Worm (Caenorhabditis elegans) whole organism, mixed stage, embryonic: Measurements from ENCODE around the gene T13F2.2.
A peak's percentile ranks its signal among the peaks of the same experiment; 100 is the strongest.

ENCODE experiments used
- M03D4.4 ChIP-seq: sonication (generic microtip); optimal IDR thresholded peaks from 2 replicates; lab custom pipeline; 2017; ENCODE audit warnings: mild to moderate bottlenecking, missing genetic modification characterization, missing compliant biosample characterization
- bed-3 ChIP-seq: fragments of 200-800 bp; sonication (Bioruptor generic); optimal IDR thresholded peaks from 3 replicates; lab custom pipeline; 2018; ENCODE audit warnings: mild to moderate bottlenecking, missing genetic modification characterization, moderate library complexity, missing compliant biosample characterization
- blmp-1 ChIP-seq: fragments of 150-350 bp; optimal IDR thresholded peaks from 2 replicates; lab custom pipeline; 2014; ENCODE audit warnings: missing biosample characterization, missing genetic modification characterization
- ces-1 ChIP-seq: fragments of 150-350 bp; optimal IDR thresholded peaks from 2 replicates; lab custom pipeline; 2014; ENCODE audit warnings: missing biosample characterization, missing genetic modification reagents, missing genetic modification characterization
- cnd-1 ChIP-seq: fragments of 200-800 bp; sonication (Bioruptor generic); optimal IDR thresholded peaks from 2 replicates; lab custom pipeline; 2018; ENCODE audit warnings: mild to moderate bottlenecking, missing genetic modification characterization, missing compliant biosample characterization
- drap-1 ChIP-seq: fragments of 200-800 bp; sonication (Bioruptor generic); optimal IDR thresholded peaks from 3 replicates; lab custom pipeline; 2018; ENCODE audit warnings: mild to moderate bottlenecking, missing genetic modification characterization, missing compliant biosample characterization
- elt-1 ChIP-seq: sonication (generic microtip); optimal IDR thresholded peaks from 2 replicates; lab custom pipeline; 2017; ENCODE audit warnings: missing genetic modification characterization, mild to moderate bottlenecking, missing compliant biosample characterization, antibody characterized with exemption, moderate library complexity, borderline replicate concordance; ENCODE audit not compliant: insufficient read depth
- elt-3 ChIP-seq: fragments of 150-350 bp; optimal IDR thresholded peaks from 2 replicates; lab custom pipeline; 2014; ENCODE audit warnings: missing biosample characterization, missing genetic modification characterization
- flh-1 ChIP-seq: fragments of 200-800 bp; sonication (Bioruptor generic); optimal IDR thresholded peaks from 2 replicates; lab custom pipeline; 2018; ENCODE audit warnings: mild to moderate bottlenecking, missing genetic modification characterization, moderate library complexity, missing compliant biosample characterization
- ham-2 ChIP-seq: fragments of 200-800 bp; sonication (Bioruptor generic); optimal IDR thresholded peaks from 2 replicates; lab custom pipeline; 2018; ENCODE audit warnings: mild to moderate bottlenecking, missing genetic modification characterization, missing compliant biosample characterization
- lin-32 ChIP-seq: fragments of 200-800 bp; sonication (Bioruptor generic); optimal IDR thresholded peaks from 2 replicates; lab custom pipeline; 2018; ENCODE audit warnings: mild to moderate bottlenecking, missing genetic modification characterization, missing compliant biosample characterization
- lsy-2 ChIP-seq: fragments of 150-350 bp; optimal IDR thresholded peaks from 2 replicates; lab custom pipeline; 2014; ENCODE audit warnings: missing biosample characterization, missing genetic modification characterization
- mab-5 ChIP-seq: fragments of 150-350 bp; optimal IDR thresholded peaks from 2 replicates; lab custom pipeline; 2014; ENCODE audit warnings: missing biosample characterization, missing genetic modification characterization
- mep-1 ChIP-seq: fragments of 150-350 bp; optimal IDR thresholded peaks from 2 replicates; lab custom pipeline; 2017; ENCODE audit warnings: missing biosample characterization, missing genetic modification reagents, missing genetic modification characterization, inconsistent platforms
- mls-2 ChIP-seq: sonication (generic microtip); optimal IDR thresholded peaks from 2 replicates; lab custom pipeline; 2016; ENCODE audit warnings: mild to moderate bottlenecking, missing genetic modification characterization, moderate library complexity, missing compliant biosample characterization
- nhr-12 ChIP-seq: fragments of 150-350 bp; optimal IDR thresholded peaks from 2 replicates; lab custom pipeline; 2014; ENCODE audit warnings: missing biosample characterization, missing genetic modification characterization
- nhr-2 ChIP-seq: fragments of 150-350 bp; optimal IDR thresholded peaks from 2 replicates; lab custom pipeline; 2014; ENCODE audit warnings: missing biosample characterization, missing genetic modification characterization
- nhr-237 ChIP-seq: fragments of 150-350 bp; optimal IDR thresholded peaks from 2 replicates; lab custom pipeline; 2014; ENCODE audit warnings: missing biosample characterization, missing genetic modification characterization
- nhr-76 ChIP-seq: sonication (generic microtip); optimal IDR thresholded peaks from 2 replicates; lab custom pipeline; 2017; ENCODE audit warnings: missing biosample characterization, missing genetic modification characterization
- pha-4 ChIP-seq: fragments of 150-350 bp; optimal IDR thresholded peaks from 2 replicates; lab custom pipeline; 2018; ENCODE audit warnings: missing biosample characterization, missing genetic modification reagents, missing genetic modification characterization
- sem-2 ChIP-seq: fragments of 200-800 bp; sonication (Bioruptor generic); optimal IDR thresholded peaks from 2 replicates; lab custom pipeline; 2018; ENCODE audit warnings: mild to moderate bottlenecking, missing genetic modification characterization, missing compliant biosample characterization
- snpc-4 ChIP-seq: fragments of 150-350 bp; optimal IDR thresholded peaks from 2 replicates; lab custom pipeline; 2014; ENCODE audit warnings: missing biosample characterization, missing genetic modification characterization
- sptf-1 ChIP-seq: sonication (generic microtip); optimal IDR thresholded peaks from 2 replicates; lab custom pipeline; 2017; ENCODE audit warnings: mild to moderate bottlenecking, missing genetic modification characterization, moderate library complexity, missing compliant biosample characterization
- tbx-8 ChIP-seq: fragments of 200-800 bp; sonication (Bioruptor generic); optimal IDR thresholded peaks from 2 replicates; lab custom pipeline; 2018; ENCODE audit warnings: mild to moderate bottlenecking, missing genetic modification characterization, moderate library complexity, missing compliant biosample characterization
- unc-120 ChIP-seq: sonication (generic microtip); optimal IDR thresholded peaks from 2 replicates; lab custom pipeline; 2017; ENCODE audit warnings: missing genetic modification characterization, missing compliant biosample characterization; ENCODE audit not compliant: poor library complexity, severe bottlenecking
- unc-39 ChIP-seq: fragments of 150-350 bp; optimal IDR thresholded peaks from 2 replicates; lab custom pipeline; 2014; ENCODE audit warnings: missing biosample characterization, missing genetic modification characterization
- unc-62 ChIP-seq: fragments of 150-350 bp; optimal IDR thresholded peaks from 2 replicates; lab custom pipeline; 2014; ENCODE audit warnings: missing biosample characterization, missing genetic modification reagents, missing genetic modification characterization
- zip-8 ChIP-seq: fragments of 150-350 bp; optimal IDR thresholded peaks from 2 replicates; lab custom pipeline; 2014; ENCODE audit warnings: missing biosample characterization, missing genetic modification characterization
- ztf-11 ChIP-seq: fragments of 150-350 bp; optimal IDR thresholded peaks from 2 replicates; lab custom pipeline; 2014; ENCODE audit warnings: missing biosample characterization, missing genetic modification characterization

Gene T13F2.2

DNA sequence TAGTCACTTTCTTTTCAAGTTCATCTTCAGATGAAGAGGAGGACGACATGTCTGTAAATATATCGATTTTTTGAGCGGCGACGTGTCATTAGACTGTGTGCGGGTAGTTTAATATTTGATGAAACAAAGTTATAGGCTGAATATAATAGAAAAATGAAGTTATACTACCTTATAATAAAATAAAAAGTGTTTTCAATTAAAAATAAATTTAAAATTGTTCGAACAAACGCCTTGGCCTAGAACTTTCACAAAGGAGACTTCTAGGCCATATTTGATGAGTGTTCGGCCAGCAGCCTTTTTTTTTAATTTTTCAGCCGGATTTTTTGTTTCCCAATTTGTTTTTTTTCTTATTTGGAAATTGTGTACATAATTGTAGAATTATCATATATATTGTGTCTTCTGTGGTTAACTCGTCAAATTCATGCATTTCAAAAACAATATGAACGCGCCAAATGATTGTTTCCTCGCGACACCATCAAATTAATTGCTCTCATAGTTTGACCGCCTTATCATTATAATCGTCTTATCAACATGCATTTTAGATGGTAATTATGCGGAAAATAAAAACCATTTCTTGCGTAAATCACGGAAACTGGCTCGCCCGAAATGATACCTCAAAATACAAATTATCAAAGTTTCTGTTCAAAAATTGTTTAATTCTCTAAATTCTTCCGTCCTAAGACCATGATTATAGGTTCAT lies at the start of gene T13F2.2:
T13F2.2 (minus strand) TSS at position 51 of the 700 bp plus-strand sequence.
- TF ChIP-seq drap-1 (GFP tag; lab: Kevin White, UChicago): no peak
- TF ChIP-seq ces-1 (GFP tag; lab: Kevin White, UChicago): peak; percentile 22

DNA sequence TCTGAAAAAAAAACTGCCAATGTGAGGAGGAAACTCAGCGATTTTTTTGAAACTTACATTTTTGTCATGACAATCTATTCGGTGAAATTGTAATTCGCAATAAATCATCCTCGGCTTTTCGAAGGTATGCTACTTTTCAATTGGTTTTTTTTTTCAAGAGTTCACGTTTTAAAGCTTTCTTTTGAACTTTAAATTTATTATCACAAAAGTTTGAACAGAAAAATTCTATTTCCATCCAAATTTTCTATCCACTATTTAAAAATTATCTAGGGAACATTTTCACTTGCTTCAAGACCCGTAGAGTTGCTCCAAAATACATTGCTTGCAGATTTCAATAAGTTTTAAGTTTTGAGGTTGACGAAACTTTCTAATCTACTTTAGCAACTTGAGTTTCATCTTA lies 49.4 kb upstream of the T13F2.2 start, which contains the start of gene K07F5.6:
K07F5.6 (minus strand) TSS at position 101 of the 400 bp plus-strand sequence.
- TF ChIP-seq flh-1 (GFP tag; lab: Kevin White, UChicago): no peak
- TF ChIP-seq, all 35 proteins: peak for 0

DNA sequence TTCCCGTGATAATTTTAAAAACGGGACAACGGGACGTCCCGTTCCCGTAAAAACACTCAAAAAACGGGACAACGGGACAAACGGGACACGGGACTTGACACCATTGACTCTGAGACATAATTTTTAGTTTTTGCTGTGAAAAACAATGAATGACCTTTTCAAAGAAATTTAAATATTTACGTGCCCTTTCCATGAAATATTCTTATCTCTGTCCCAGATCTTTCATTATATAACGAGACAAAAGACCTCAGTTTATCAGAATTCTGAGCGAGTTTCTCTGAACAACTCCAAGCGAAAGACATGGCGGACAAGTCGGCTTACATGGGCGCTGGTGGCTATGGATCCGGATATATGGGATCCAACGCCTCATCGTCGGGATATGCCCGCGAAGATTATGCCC lies 46.6 kb upstream of the T13F2.2 start, which contains the start of gene nspd-2:
nspd-2 (plus strand) TSS at position 301 of the 400 bp plus-strand sequence.
- TF ChIP-seq snpc-4 (tag; lab: Kevin White, UChicago) (no peak), sptf-1 (tag; lab: Kevin White, UChicago) (no peak), mep-1 (tag; lab: Kevin White, UChicago) (no peak), mab-5 (no peak), pha-4 (tag; lab: Kevin White, UChicago) (no peak), nhr-12 (tag; lab: Kevin White, UChicago) (no peak), sem-2 (GFP tag; lab: Kevin White, UChicago) (no peak), lsy-2 (no peak), elt-3 (no peak), lin-32 (GFP tag; lab: Kevin White, UChicago) (no peak), blmp-1 (tag; lab: Kevin White, UChicago) (no peak), ces-1 (GFP tag; lab: Kevin White, UChicago) (no peak), elt-1 (tag; lab: Kevin White, UChicago) (no peak), unc-120 (no peak), ham-2 (GFP tag; lab: Kevin White, UChicago) (no peak), cnd-1 (tag; lab: Kevin White, UChicago) (no peak), zip-8 (no peak), nhr-2 (tag; lab: Kevin White, UChicago) (no peak), unc-39 (tag; lab: Kevin White, UChicago) (no peak), bed-3 (no peak)
- TF ChIP-seq, all 35 proteins: peak for 0

DNA sequence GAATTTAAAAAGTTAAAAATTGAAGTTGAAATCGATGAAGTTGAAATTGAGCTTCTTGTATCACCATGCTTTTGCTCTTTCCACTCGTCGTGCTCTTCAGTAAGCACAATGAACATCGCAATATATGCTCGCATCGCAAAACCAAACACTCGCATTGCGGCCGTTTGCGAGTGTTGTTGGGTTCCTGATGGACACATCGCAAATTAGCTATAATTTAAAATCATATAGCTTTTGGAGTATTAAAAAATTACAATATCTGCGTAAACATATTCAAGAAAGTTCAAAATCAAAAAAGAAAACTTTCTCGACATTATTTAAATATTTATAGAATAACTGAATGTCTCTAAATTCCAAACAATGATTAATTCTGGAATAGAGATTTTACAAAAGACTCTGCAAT lies 44.9 kb upstream of the T13F2.2 start, which contains the start of gene K07F5.17:
K07F5.17 (plus strand) TSS at position 301 of the 400 bp plus-strand sequence.
- TF ChIP-seq flh-1 (GFP tag; lab: Kevin White, UChicago): no peak
- no peak for TF ChIP-seq ham-2 (GFP tag; lab: Kevin White, UChicago)
- no peak for TF ChIP-seq sptf-1 (tag; lab: Kevin White, UChicago)
- no peak for TF ChIP-seq mls-2
- TF ChIP-seq cnd-1 (tag; lab: Kevin White, UChicago): no peak
- no peak for TF ChIP-seq elt-1 (tag; lab: Kevin White, UChicago)
- TF ChIP-seq tbx-8 (GFP tag; lab: Kevin White, UChicago): no peak
- no peak for TF ChIP-seq sem-2 (GFP tag; lab: Kevin White, UChicago)
- no peak for TF ChIP-seq elt-3
- no peak for TF ChIP-seq zip-8
- no peak for TF ChIP-seq unc-39 (tag; lab: Kevin White, UChicago)
- no peak for TF ChIP-seq ztf-11 (tag; lab: Kevin White, UChicago)
- no peak for TF ChIP-seq nhr-76 (tag; lab: Kevin White, UChicago)
- TF ChIP-seq bed-3: no peak
- no peak for TF ChIP-seq unc-62 (GFP tag; lab: Kevin White, UChicago)
- no peak for TF ChIP-seq mab-5
- TF ChIP-seq mep-1 (tag; lab: Kevin White, UChicago): no peak
- no peak for TF ChIP-seq lin-32 (GFP tag; lab: Kevin White, UChicago)
- no peak for TF ChIP-seq nhr-237 (tag; lab: Kevin White, UChicago)
- TF ChIP-seq, all 35 proteins: peak for 0

DNA sequence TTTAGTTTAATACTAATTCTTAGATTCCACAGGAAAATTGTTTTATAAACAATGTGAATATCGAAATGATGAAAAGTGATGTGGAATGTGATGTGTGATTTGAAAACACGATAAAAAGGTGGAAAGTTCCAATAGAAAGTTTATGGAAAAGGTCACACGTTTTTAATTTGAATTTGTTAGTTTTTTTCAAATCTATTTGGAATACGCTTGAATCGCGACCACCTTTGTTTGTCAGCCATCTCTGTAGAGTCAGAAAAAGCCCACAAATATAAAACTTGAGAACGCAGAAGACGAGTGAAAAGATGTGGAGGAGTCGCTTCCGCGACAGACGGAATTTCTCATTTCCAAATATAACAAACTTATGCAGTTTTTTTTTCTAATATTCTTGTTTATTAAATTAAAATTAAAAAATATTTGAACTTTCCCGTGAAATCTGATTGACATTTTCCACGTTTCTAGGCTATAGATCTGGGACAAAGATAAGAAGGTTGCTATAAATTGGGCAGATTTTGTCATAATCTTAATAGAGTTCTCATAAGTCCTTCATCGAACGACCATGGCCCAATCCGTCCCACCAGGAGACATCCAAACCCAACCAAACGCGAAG lies 43.9 kb upstream of the T13F2.2 start, which contains the start of the genes kin-24 and msp-56:
kin-24 (minus strand) TSS at position 101 of the 607 bp plus-strand sequence.
msp-56 (plus strand) TSS at position 557 of the 607 bp plus-strand sequence.
- TF ChIP-seq lsy-2 (no peak), drap-1 (GFP tag; lab: Kevin White, UChicago) (no peak), M03D4.4 (tag; lab: Kevin White, UChicago) (no peak), mep-1 (tag; lab: Kevin White, UChicago) (no peak), unc-62 (GFP tag; lab: Kevin White, UChicago) (no peak), ztf-11 (tag; lab: Kevin White, UChicago) (no peak)
